Worm (Caenorhabditis elegans): ENCODE data around the gene F44B9.9.
A peak's percentile ranks its signal among the peaks of the same experiment; 100 is the strongest.

Gene F44B9.9

DNA sequence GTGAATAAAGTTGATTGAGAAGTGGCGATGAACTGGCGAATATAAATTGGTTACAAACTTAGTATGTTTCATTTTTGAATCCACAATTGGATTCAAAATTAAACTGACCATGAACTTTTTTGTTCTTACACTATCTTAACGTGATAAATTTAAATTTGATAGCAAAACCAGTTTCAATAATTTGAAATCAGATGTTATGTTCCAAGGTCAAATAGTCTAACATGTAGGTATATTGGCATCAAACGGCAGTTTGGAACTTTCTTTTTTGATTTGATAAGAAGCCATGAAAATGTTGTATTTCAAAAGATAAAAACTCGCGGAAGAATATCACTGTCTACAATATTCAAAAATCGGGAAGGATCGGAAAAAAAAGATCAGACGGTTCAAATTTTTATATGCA, 5.2 kb upstream of the F44B9.9 start:
- TF ChIP-seq nfyb-1 (GFP tag; IDR thresholded peaks at IDR 0.05) (no peak), attf-5 (GFP tag; optimal IDR thresholded peaks at IDR 0.05) (no peak)

DNA sequence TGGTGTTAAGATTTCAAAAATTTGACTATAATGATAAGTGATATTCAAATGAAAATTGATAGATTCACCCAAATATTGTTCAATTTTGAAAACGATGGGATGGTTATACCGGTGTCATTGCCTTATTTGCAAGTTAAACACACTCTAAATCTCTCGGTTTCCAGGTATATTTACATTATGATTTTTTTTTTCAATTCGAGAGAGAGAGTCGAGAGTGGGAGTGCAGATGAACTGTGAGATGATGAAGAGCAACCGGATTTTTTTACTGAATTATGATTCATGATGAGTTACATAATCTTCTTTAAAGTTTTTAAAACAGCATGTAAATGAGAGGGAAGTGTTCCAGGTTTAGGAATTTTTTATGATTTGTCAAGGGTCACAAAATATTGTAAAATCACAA, 2.7 kb upstream of the F44B9.9 start, which contains the start of gene F44B9.10:
Gene F44B9.10 (minus strand): TSS at position 101 of the 400 bp plus-strand sequence.
- TF ChIP-seq F39B2.1 (GFP tag; IDR thresholded peaks at IDR 0.05) (no peak), him-1 (tag; optimal IDR thresholded peaks at IDR 0.05) (no peak), zfh-2 (GFP tag; conservative IDR thresholded peaks at IDR 0.05) (no peak), akir-1 (GFP tag; optimal IDR thresholded peaks at IDR 0.05) (no peak), sdz-38 (tag; optimal IDR thresholded peaks at IDR 0.05) (no peak), F33H1.4 (GFP tag; IDR thresholded peaks at IDR 0.05) (no peak), attf-5 (GFP tag; optimal IDR thresholded peaks at IDR 0.05) (no peak), mel-28 (tag; optimal IDR thresholded peaks at IDR 0.05; ENCODE audit: borderline replicate concordance) (no peak), lin-40 (tag; optimal IDR thresholded peaks at IDR 0.05) (no peak), hmg-1.2 (GFP tag; IDR thresholded peaks at IDR 0.05) (no peak), cebp-2 (GFP tag; IDR thresholded peaks at IDR 0.05) (no peak), lin-35 (GFP tag; optimal IDR thresholded peaks at IDR 0.05) (no peak)

DNA sequence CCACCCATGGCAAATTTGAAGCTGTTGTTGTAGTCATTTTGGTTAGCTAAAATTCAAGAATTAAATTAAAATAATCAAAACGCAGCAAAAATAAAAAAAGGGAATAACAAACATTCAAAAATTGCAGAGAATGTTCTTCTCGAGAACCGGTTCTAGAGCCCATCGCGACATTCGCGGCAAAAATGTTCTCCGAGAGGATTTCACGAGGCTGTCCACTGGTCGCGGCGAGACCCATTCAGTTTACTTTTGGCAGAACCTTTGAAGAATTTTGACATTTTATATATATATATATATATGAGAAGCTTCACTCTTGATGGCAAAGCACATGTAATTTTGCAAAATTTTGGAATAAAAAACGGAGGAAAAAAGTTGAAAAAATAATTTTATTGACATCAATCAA, 1.4 kb downstream of the F44B9.9 start, which contains the start of gene F44B9.8:
Gene F44B9.8 (minus strand): TSS at position 163 of the 400 bp plus-strand sequence.
- TF ChIP-seq lsl-1 (GFP tag; optimal IDR thresholded peaks at IDR 0.05) (peak; percentile 9), hmg-1.2 (GFP tag; IDR thresholded peaks at IDR 0.05) (no peak), pha-4 (tag; optimal IDR thresholded peaks at IDR 0.05) (peak; percentile 9), madf-6 (GFP tag; IDR thresholded peaks at IDR 0.05) (peak; percentile 62; the same call in 1 of the 2 replicates), F33H1.4 (GFP tag; IDR thresholded peaks at IDR 0.05) (peak; percentile 80), dpl-1 (GFP tag; optimal IDR thresholded peaks at IDR 0.05) (peak; percentile 32), xnd-1 (tag; optimal IDR thresholded peaks at IDR 0.05) (no peak), efl-1 (GFP tag; optimal IDR thresholded peaks at IDR 0.05) (peak; percentile 42), hlh-26 (GFP tag; conservative IDR thresholded peaks at IDR 0.05) (no peak), egl-18 (GFP tag; IDR thresholded peaks at IDR 0.05) (no peak)

DNA sequence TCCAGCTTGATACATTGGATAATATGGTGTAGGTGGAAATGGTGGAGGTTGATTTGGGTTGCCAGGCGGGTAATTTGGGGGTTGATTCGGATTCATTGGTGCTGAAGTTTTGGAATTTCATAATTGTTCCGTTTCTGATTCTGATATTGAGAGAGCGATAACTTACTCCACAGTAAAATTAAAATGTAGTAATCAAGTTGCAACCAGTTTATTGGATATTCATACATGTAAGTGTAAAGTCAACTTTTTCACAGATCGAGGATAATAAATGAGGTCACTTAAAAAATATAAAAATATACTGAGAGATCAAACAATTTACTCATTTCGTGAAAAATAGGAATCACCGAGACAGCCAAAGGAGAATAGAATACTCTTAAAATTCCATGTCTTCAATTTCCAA, 2.9 kb downstream of the F44B9.9 start, which contains the start of gene mdt-30:
Gene mdt-30 (minus strand): TSS at position 101 of the 400 bp plus-strand sequence.
- TF ChIP-seq ekl-4 (GFP tag; IDR thresholded peaks at IDR 0.05) (0 out of 2 replicates have a peak, but pooled peaks have one; percentile 40), ZK185.1 (tag; optimal IDR thresholded peaks at IDR 0.05; ENCODE audit: poor library complexity, severe bottlenecking) (no peak), madf-3 (GFP tag; IDR thresholded peaks at IDR 0.05) (0 out of 2 replicates have a peak, but pooled peaks have one; percentile 12), rcor-1 (GFP tag; IDR thresholded peaks at IDR 0.05) (0 out of 2 replicates have a peak, but pooled peaks have one; percentile 12), B0019.2 (GFP tag; conservative IDR thresholded peaks at IDR 0.05) (0 out of 2 replicates have a peak, but pooled peaks have one; percentile 30)

DNA sequence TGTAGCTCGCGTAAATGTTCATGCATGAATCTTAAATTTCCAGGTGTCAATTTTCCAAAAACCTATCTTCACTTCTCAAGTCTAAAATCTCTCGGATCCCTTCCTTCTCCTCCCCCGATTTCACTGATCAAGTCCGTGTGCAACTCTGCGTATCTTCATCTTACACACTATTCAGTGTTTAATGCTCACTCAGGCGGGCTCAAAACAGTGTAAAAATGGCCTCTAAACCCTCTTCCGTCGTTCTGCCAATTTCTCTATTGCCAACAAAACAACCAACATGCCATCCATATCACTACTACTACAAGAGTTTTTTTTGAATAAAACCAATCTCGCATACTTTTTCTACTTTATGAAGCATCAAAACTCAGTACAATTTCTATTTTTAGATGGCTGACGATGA, 8.8 kb downstream of the F44B9.9 start, which contains the start of gene F44B9.2:
Gene F44B9.2 (plus strand): TSS at position 387 of the 400 bp plus-strand sequence.
- TF ChIP-seq Y95B8A.8 (GFP tag; IDR thresholded peaks at IDR 0.05) (no peak), egrh-3 (GFP tag; IDR thresholded peaks at IDR 0.05) (no peak), F37B4.10 (GFP tag; IDR thresholded peaks at IDR 0.05) (no peak), repo-1 (tag; optimal IDR thresholded peaks at IDR 0.05) (no peak), mes-4 (tag; optimal IDR thresholded peaks at IDR 0.05) (no peak), Y53F4B.3 (GFP tag; IDR thresholded peaks at IDR 0.05) (no peak), dpl-1 (GFP tag; optimal IDR thresholded peaks at IDR 0.05) (no peak), ama-1 (optimal IDR thresholded peaks at IDR 0.05) (no peak), ama-1 (GFP tag; optimal IDR thresholded peaks at IDR 0.05) (no peak), F23B12.7 (tag; optimal IDR thresholded peaks at IDR 0.05; ENCODE audit: insufficient read depth) (no peak), rpc-1 (optimal IDR thresholded peaks at IDR 0.05) (no peak), rpc-1 (tag; optimal IDR thresholded peaks at IDR 0.05) (no peak), ceh-100 (GFP tag; IDR thresholded peaks at IDR 0.05) (no peak), tlf-1 (GFP tag; optimal IDR thresholded peaks at IDR 0.05) (no peak), sptf-2 (GFP tag; optimal IDR thresholded peaks at IDR 0.05) (no peak), tbp1 (GFP tag; optimal IDR thresholded peaks at IDR 0.05) (no peak), sdz-38 (tag; optimal IDR thresholded peaks at IDR 0.05) (no peak), ceh-91 (GFP tag; IDR thresholded peaks at IDR 0.05) (no peak), unc-130 (GFP tag; optimal IDR thresholded peaks at IDR 0.05) (no peak)
